Worm (Caenorhabditis elegans): Measurements from ENCODE around the gene ZK899.6.

DNA sequence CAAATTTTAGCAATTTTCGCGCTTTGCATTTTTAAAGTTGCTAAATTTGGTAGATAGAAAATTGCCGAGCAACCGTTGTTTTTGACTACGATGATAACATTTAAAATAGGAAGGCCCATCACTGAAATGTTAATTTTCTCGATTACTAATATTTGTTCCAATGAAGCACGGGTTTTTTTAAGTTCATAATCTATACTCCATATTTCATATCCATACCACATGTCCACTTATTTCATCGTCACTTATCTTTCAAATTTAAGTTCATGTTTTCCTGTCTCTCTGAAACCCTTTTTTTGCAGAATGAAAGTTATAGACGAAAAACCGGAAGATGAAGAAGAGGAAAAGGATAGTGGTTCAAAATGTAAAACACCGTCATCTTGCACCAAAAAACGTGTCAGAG is 9.0 kb downstream of the ZK899.6 start, which contains the start of gene gap-2:
- no peak for TF ChIP-seq ama-1 (optimal IDR thresholded peaks at IDR 0.05)
- no peak for TF ChIP-seq flt-1 (GFP tag; IDR thresholded peaks at IDR 0.05)
- no peak for TF ChIP-seq F13C5.2 (tag; optimal IDR thresholded peaks at IDR 0.05)
- no peak for TF ChIP-seq aly-1 (tag; optimal IDR thresholded peaks at IDR 0.05)
- no peak for TF ChIP-seq tbx-37 (GFP tag; conservative IDR thresholded peaks at IDR 0.05)

All from whole organism, early embryonic.